Worm (Caenorhabditis elegans): ENCODE measurements around the gene C04E12.2.

C04E12.2 gene

ce11 chrV:3355544-3355943, 12.3 kb upstream of the C04E12.2 start:
- no peak for TF ChIP-seq hmg-4 (GFP tag; optimal IDR thresholded peaks at IDR 0.05)

- TF ChIP-seq tbx-37 (GFP tag; conservative IDR thresholded peaks at IDR 0.05) (no peak), ets-7 (tag; optimal IDR thresholded peaks at IDR 0.05) (no peak), scrt-1 (GFP tag; IDR thresholded peaks at IDR 0.05) (no peak), pes-1 (GFP tag; IDR thresholded peaks at IDR 0.05) (no peak), ceh-13 (GFP tag; optimal IDR thresholded peaks at IDR 0.05) (no peak), hmbx-1 (tag; optimal IDR thresholded peaks at IDR 0.05) (no peak), hnd-1 (tag; optimal IDR thresholded peaks at IDR 0.05) (no peak), aly-1 (tag; optimal IDR thresholded peaks at IDR 0.05) (no peak), F13C5.2 (tag; optimal IDR thresholded peaks at IDR 0.05) (no peak), sea-1 (GFP tag; conservative IDR thresholded peaks at IDR 0.05) (no peak), tra-4 (tag; optimal IDR thresholded peaks at IDR 0.05) (no peak), ama-1 (optimal IDR thresholded peaks at IDR 0.05) (no peak), B0310.2 (tag; optimal IDR thresholded peaks at IDR 0.05) (no peak), ceh-36 (tag; optimal IDR thresholded peaks at IDR 0.05) (no peak), tbx-11 (GFP tag; IDR thresholded peaks at IDR 0.05) (no peak)
Measured at ce11 chrV:3357106-3357505, 10.8 kb upstream of the C04E12.2 start, which contains the start of gene scrm-3. TSS of gene scrm-3 (minus strand) at chrV:3357206.

- TF ChIP-seq scrt-1 (GFP tag; IDR thresholded peaks at IDR 0.05) (no peak), F13C5.2 (tag; optimal IDR thresholded peaks at IDR 0.05) (no peak), aly-1 (tag; optimal IDR thresholded peaks at IDR 0.05) (no peak), ama-1 (optimal IDR thresholded peaks at IDR 0.05) (no peak)
Measured at ce11 chrV:3358267-3358666, 9.6 kb upstream of the C04E12.2 start, which contains the start of gene C04E12.5. TSS of gene C04E12.5 (plus strand) at chrV:3358567.

ce11 chrV:3361633-3362032, 6.2 kb upstream of the C04E12.2 start:
- TF ChIP-seq hnd-1 (tag; optimal IDR thresholded peaks at IDR 0.05) (no peak), B0310.2 (tag; optimal IDR thresholded peaks at IDR 0.05) (no peak), ama-1 (optimal IDR thresholded peaks at IDR 0.05) (no peak), hmbx-1 (tag; optimal IDR thresholded peaks at IDR 0.05) (no peak), tbx-11 (GFP tag; IDR thresholded peaks at IDR 0.05) (no peak), ceh-13 (GFP tag; optimal IDR thresholded peaks at IDR 0.05) (no peak), tra-4 (tag; optimal IDR thresholded peaks at IDR 0.05) (no peak), sea-1 (GFP tag; conservative IDR thresholded peaks at IDR 0.05) (no peak), scrt-1 (GFP tag; IDR thresholded peaks at IDR 0.05) (no peak), aly-1 (tag; optimal IDR thresholded peaks at IDR 0.05) (no peak), tbx-37 (GFP tag; conservative IDR thresholded peaks at IDR 0.05) (no peak), ceh-36 (tag; optimal IDR thresholded peaks at IDR 0.05) (no peak)

ce11 chrV:3362475-3362874, 5.4 kb upstream of the C04E12.2 start, which contains the start of gene C04E12.4:
TSS of gene C04E12.4 (plus strand) at chrV:3362775.
- TF ChIP-seq ceh-13 (GFP tag; optimal IDR thresholded peaks at IDR 0.05) (no peak), scrt-1 (GFP tag; IDR thresholded peaks at IDR 0.05) (no peak), pes-1 (GFP tag; IDR thresholded peaks at IDR 0.05) (no peak), aly-1 (tag; optimal IDR thresholded peaks at IDR 0.05) (no peak), hmg-4 (GFP tag; optimal IDR thresholded peaks at IDR 0.05) (no peak), ets-7 (tag; optimal IDR thresholded peaks at IDR 0.05) (no peak), hnd-1 (tag; optimal IDR thresholded peaks at IDR 0.05) (no peak), ceh-36 (tag; optimal IDR thresholded peaks at IDR 0.05) (no peak), tbx-11 (GFP tag; IDR thresholded peaks at IDR 0.05) (no peak), F13C5.2 (tag; optimal IDR thresholded peaks at IDR 0.05) (no peak), ama-1 (optimal IDR thresholded peaks at IDR 0.05) (no peak), sea-1 (GFP tag; conservative IDR thresholded peaks at IDR 0.05) (no peak), tra-4 (tag; optimal IDR thresholded peaks at IDR 0.05) (no peak), hmbx-1 (tag; optimal IDR thresholded peaks at IDR 0.05) (no peak), tbx-37 (GFP tag; conservative IDR thresholded peaks at IDR 0.05) (no peak), B0310.2 (tag; optimal IDR thresholded peaks at IDR 0.05) (no peak), flt-1 (GFP tag; IDR thresholded peaks at IDR 0.05) (no peak)

ce11 chrV:3372673-3373072, 4.8 kb downstream of the C04E12.2 start, which contains the start of gene srx-121:
TSS of gene srx-121 (minus strand) at chrV:3372773.
- TF ChIP-seq B0310.2 (tag; optimal IDR thresholded peaks at IDR 0.05) (no peak), tra-4 (tag; optimal IDR thresholded peaks at IDR 0.05) (no peak), ceh-13 (GFP tag; optimal IDR thresholded peaks at IDR 0.05) (no peak), hnd-1 (tag; optimal IDR thresholded peaks at IDR 0.05) (no peak), ceh-36 (tag; optimal IDR thresholded peaks at IDR 0.05) (no peak), hmg-4 (GFP tag; optimal IDR thresholded peaks at IDR 0.05) (no peak), ets-7 (tag; optimal IDR thresholded peaks at IDR 0.05) (no peak), hmbx-1 (tag; optimal IDR thresholded peaks at IDR 0.05) (no peak), F13C5.2 (tag; optimal IDR thresholded peaks at IDR 0.05) (no peak), flt-1 (GFP tag; IDR thresholded peaks at IDR 0.05) (no peak), sea-1 (GFP tag; conservative IDR thresholded peaks at IDR 0.05) (no peak), tbx-37 (GFP tag; conservative IDR thresholded peaks at IDR 0.05) (no peak), pes-1 (GFP tag; IDR thresholded peaks at IDR 0.05) (no peak), aly-1 (tag; optimal IDR thresholded peaks at IDR 0.05) (no peak), tbx-11 (GFP tag; IDR thresholded peaks at IDR 0.05) (no peak), scrt-1 (GFP tag; IDR thresholded peaks at IDR 0.05) (no peak), ama-1 (optimal IDR thresholded peaks at IDR 0.05) (no peak)

ce11 chrV:3376973-3377372, 9.1 kb downstream of the C04E12.2 start, which contains the start of gene srbc-2:
TSS of gene srbc-2 (minus strand) at chrV:3377073.
- TF ChIP-seq tbx-37 (GFP tag; conservative IDR thresholded peaks at IDR 0.05) (no peak), hnd-1 (tag; optimal IDR thresholded peaks at IDR 0.05) (no peak), B0310.2 (tag; optimal IDR thresholded peaks at IDR 0.05) (no peak), flt-1 (GFP tag; IDR thresholded peaks at IDR 0.05) (no peak), scrt-1 (GFP tag; IDR thresholded peaks at IDR 0.05) (no peak), sea-1 (GFP tag; conservative IDR thresholded peaks at IDR 0.05) (no peak), ceh-36 (tag; optimal IDR thresholded peaks at IDR 0.05) (no peak), ceh-13 (GFP tag; optimal IDR thresholded peaks at IDR 0.05) (no peak)

- TF ChIP-seq scrt-1 (GFP tag; IDR thresholded peaks at IDR 0.05): no peak
- TF ChIP-seq tbx-11 (GFP tag; IDR thresholded peaks at IDR 0.05): no peak
- TF ChIP-seq B0310.2 (tag; optimal IDR thresholded peaks at IDR 0.05): no peak
- no peak for TF ChIP-seq aly-1 (tag; optimal IDR thresholded peaks at IDR 0.05)
- TF ChIP-seq flt-1 (GFP tag; IDR thresholded peaks at IDR 0.05): no peak
- no peak for TF ChIP-seq pes-1 (GFP tag; IDR thresholded peaks at IDR 0.05)
- no peak for TF ChIP-seq tra-4 (tag; optimal IDR thresholded peaks at IDR 0.05)
- TF ChIP-seq ets-7 (tag; optimal IDR thresholded peaks at IDR 0.05): no peak
- no peak for TF ChIP-seq sea-1 (GFP tag; conservative IDR thresholded peaks at IDR 0.05)
- no peak for TF ChIP-seq ama-1 (optimal IDR thresholded peaks at IDR 0.05)
- TF ChIP-seq ceh-13 (GFP tag; optimal IDR thresholded peaks at IDR 0.05): no peak
- no peak for TF ChIP-seq hmbx-1 (tag; optimal IDR thresholded peaks at IDR 0.05)
- no peak for TF ChIP-seq hnd-1 (tag; optimal IDR thresholded peaks at IDR 0.05)
- no peak for TF ChIP-seq F13C5.2 (tag; optimal IDR thresholded peaks at IDR 0.05)
- TF ChIP-seq ceh-36 (tag; optimal IDR thresholded peaks at IDR 0.05): no peak
- no peak for TF ChIP-seq tbx-37 (GFP tag; conservative IDR thresholded peaks at IDR 0.05)
- no peak for TF ChIP-seq hmg-4 (GFP tag; optimal IDR thresholded peaks at IDR 0.05)
Measured at ce11 chrV:3388299-3388698, 20.4 kb downstream of the C04E12.2 start.
